Fruit fly (Drosophila melanogaster) whole organism: ENCODE results near the gene Pbp45.

Source experiments
- CG8478 ChIP-seq: fragments of >200 bp; optimal IDR thresholded peaks from 2 replicates; lab custom pipeline; 2018; ENCODE audit warnings: inconsistent platforms
- Dll ChIP-seq: fragments of >200 bp; optimal IDR thresholded peaks from 2 replicates; lab custom pipeline; 2017
- EcR ChIP-seq, 2 experiments: fragments of >200 bp; optimal IDR thresholded peaks; 2 replicates each; lab custom pipeline; 2017; ENCODE audit warnings: missing biosample characterization in 2 of 2, missing genetic modification characterization in 2 of 2, missing genetic modification reagents in 2 of 2
- pan ChIP-seq: fragments of >200 bp; optimal IDR thresholded peaks from 2 replicates; lab custom pipeline; 2017
- psq ChIP-seq: fragments of >200 bp; optimal IDR thresholded peaks from 2 replicates; lab custom pipeline; 2017
- usp ChIP-seq: fragments of >200 bp; optimal IDR thresholded peaks from 2 replicates; lab custom pipeline; 2017; ENCODE audit warnings: missing biosample characterization, missing genetic modification characterization, mixed read lengths

Pbp45 gene

DNA sequence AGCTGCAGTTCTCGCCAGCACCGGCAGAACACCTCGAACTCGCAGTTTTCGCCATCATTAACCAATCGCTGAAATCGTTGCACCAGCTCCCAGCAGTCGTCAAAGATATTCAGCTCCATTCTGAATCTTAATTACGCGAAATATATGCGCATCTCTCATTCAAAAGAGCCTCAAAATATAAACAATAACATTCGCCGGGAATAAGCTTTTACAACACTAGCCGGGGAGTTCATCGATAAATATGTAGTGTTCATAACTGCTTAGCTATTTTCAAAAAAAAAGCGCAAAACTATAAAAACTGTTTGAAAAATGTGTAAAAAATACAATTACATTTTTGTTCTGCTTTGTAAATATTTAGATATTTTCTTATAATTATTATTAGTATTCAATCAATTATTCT is at the start of gene Pbp45:
Gene Pbp45 (minus strand): TSS at position 222 of the 400 bp plus-strand sequence.
- TF ChIP-seq usp (GFP tag; lab: Kevin White, UChicago) (no peak), CG8478 (lab: Kevin White, UChicago) (no peak), Dll (lab: Kevin White, UChicago) (no peak), EcR (GFP tag; optimal IDR thresholded peaks at IDR 0.05; lab: Kevin White, UChicago) (no peak), psq (lab: Kevin White, UChicago) (no peak), pan (no peak)

- no peak for TF ChIP-seq Dll (lab: Kevin White, UChicago)
- no peak for TF ChIP-seq pan
- TF ChIP-seq CG8478 (lab: Kevin White, UChicago) = no peak
- no peak for TF ChIP-seq psq (lab: Kevin White, UChicago)
- no peak for TF ChIP-seq usp (GFP tag; lab: Kevin White, UChicago)
- no peak for TF ChIP-seq EcR (GFP tag; optimal IDR thresholded peaks at IDR 0.05; lab: Kevin White, UChicago)
These were observed 36.3 kb upstream of the Pbp45 start, which contains the start of gene CG31183 for dm6 chr3R:15875611-15876010. Gene CG31183, minus strand, starts transcription at chr3R:15875939.

DNA sequence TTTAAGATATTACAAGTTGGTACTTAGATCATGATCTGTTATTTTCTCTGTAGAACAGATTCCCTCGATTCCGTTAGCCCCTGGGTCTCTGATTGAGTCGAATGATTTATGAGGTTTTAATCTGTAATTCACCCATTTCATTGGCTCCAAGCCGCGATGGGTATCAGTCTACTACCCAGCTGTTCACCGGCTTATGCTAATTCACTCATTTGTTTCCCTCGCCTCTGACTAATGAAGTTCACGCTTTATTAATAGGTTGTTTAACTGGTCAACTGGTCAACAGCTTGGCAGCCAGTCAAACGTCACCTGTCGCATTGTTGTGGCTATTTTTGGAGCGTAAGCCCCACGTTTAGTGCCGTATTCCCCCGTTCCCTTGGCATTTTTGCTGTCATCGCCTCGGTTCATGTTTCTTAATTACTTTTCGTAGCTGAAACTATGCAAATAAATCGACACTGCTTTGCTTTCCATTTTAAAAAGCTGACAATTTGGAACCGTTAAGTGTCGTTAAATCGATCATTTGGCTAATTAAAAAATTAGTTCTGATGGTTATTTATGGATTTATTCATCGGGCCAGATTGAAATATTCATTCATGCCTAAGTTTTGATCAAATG is 33.6 kb upstream of the Pbp45 start:
- TF ChIP-seq CG8478 (lab: Kevin White, UChicago) = no peak
- TF ChIP-seq Dll (lab: Kevin White, UChicago) = no peak
- no peak for TF ChIP-seq psq (lab: Kevin White, UChicago)
- no peak for TF ChIP-seq pan
- no peak for TF ChIP-seq EcR (GFP tag; optimal IDR thresholded peaks at IDR 0.05; lab: Kevin White, UChicago)
- TF ChIP-seq usp (GFP tag; lab: Kevin White, UChicago) = no peak

- TF ChIP-seq usp (GFP tag; lab: Kevin White, UChicago) = no peak
- TF ChIP-seq CG8478 (lab: Kevin White, UChicago) = no peak
- no peak for TF ChIP-seq pan
- no peak for TF ChIP-seq EcR (GFP tag; optimal IDR thresholded peaks at IDR 0.05; lab: Kevin White, UChicago)
- TF ChIP-seq psq (lab: Kevin White, UChicago) = no peak
- no peak for TF ChIP-seq Dll (lab: Kevin White, UChicago)
These were observed 20.6 kb upstream of the Pbp45 start, which contains the start of gene CG9632 for dm6 chr3R:15859896-15860295. Gene CG9632, plus strand, starts transcription at chr3R:15860196.

DNA sequence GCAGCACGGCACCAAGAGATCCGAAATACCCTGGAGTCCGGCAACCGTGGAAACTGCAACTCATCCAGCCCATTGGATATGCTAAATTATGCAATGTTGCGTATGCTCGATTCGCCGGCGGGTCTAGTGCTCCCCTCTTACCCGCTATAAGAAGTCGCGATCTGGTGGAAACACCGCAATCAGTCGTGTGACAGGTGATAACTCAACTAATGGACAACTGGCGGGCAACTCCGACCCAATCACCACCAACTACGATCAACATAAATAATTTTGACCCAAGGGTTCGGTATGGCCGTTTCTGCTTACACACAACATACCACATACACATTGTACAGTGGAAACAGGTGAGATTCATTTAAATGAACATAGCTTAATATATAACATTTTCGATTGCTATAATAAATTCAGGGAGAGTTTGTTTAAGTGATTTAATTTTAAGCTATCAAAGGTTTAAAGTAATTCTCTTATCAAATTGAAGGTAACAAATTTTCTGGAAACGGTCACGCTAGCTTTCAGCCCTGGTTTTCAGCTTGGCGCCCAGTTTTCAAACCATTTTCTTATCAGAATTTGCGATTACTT is 18.0 kb upstream of the Pbp45 start, which contains the start of gene Hmt-1:
Gene Hmt-1 (minus strand): TSS at position 282 of the 579 bp plus-strand sequence.
- no peak for TF ChIP-seq psq (lab: Kevin White, UChicago)
- TF ChIP-seq CG8478 (lab: Kevin White, UChicago) = no peak
- no peak for TF ChIP-seq pan
- no peak for TF ChIP-seq EcR (GFP tag; optimal IDR thresholded peaks at IDR 0.05; lab: Kevin White, UChicago)

- TF ChIP-seq EcR (GFP tag; optimal IDR thresholded peaks at IDR 0.05; lab: Kevin White, UChicago) (no peak), usp (GFP tag; lab: Kevin White, UChicago) (no peak), CG8478 (lab: Kevin White, UChicago) (no peak), pan (no peak), psq (lab: Kevin White, UChicago) (no peak), Dll (lab: Kevin White, UChicago) (no peak)
These were observed 14.0 kb upstream of the Pbp45 start, which contains the start of gene cv-d for dm6 chr3R:15853347-15853746. Gene cv-d, minus strand, starts transcription at chr3R:15853581.

dm6 chr3R:15851912-15852311 is 12.6 kb upstream of the Pbp45 start:
- TF ChIP-seq EcR (GFP tag; optimal IDR thresholded peaks at IDR 0.05; lab: Kevin White, UChicago) (no peak), usp (GFP tag; lab: Kevin White, UChicago) (no peak), CG8478 (lab: Kevin White, UChicago) (no peak), pan (no peak), Dll (lab: Kevin White, UChicago) (no peak), psq (lab: Kevin White, UChicago) (no peak)

DNA sequence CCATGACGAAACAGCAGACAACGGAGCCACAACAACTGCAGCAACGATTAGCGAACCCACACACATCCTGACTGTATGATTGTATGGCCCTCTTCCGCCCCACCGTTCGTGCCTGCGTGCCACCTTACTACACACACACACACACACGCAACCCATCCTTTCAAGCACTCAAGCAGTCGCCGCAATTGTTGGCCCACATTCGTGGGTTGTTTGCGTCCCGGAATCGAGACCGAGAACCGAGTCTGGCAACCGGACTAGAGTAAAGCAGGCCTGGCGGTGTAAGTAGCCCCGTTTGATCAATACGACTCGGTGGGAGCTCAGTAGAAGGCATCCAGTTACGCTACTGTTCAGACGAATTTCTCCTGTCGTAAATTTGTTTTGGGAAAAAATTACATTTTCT is 6.9 kb upstream of the Pbp45 start, which contains the start of gene CG4546:
Gene CG4546 (plus strand): TSS at position 301 of the 400 bp plus-strand sequence.
- TF ChIP-seq psq (lab: Kevin White, UChicago) (no peak), Dll (lab: Kevin White, UChicago) (no peak), CG8478 (lab: Kevin White, UChicago) (no peak), EcR (GFP tag; optimal IDR thresholded peaks at IDR 0.05; lab: Kevin White, UChicago) (no peak), usp (GFP tag; lab: Kevin White, UChicago) (no peak), pan (no peak)

DNA sequence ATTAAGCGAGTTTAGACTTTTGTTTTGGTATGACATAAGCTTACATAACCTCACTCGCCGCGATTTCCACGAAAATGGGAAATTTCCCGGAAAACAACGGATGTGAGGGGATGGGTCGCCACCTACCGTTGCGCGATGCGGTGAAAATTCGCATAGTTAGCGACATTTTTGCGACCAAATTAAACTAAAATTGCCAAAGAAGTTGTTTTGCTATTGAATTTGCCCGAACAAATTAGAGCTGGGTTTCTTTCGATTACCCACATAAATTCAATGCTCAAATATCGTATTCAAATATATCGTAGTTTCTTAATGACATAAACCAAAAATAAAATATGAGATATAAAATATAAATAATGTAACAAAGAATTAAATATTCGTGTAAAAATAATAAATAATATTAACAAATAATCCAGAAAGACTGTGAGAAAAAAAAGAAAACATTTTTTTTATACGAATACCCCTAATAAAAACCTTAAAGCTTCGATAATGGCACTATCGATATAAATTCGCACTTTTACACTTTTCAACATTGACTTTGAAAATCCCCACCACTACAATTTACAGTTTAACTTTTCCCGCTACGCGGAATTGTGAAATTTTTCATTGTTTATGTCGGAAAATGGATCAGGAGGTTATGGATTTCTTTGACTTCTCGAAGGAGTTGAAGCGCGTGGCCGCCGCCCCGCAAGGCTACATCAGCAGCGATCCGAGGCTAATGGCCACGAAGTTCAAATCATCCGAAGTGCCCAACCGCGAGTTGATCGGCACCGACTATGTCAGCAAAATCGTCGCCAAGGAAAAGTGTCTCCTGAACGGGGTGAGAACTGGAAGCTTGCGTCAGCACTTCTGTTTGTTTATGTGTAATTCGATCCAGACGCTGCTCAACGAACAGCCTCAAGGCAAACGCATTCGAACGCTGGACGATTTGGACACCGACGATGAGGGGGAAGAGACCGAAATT is 2.2 kb downstream of the Pbp45 start, which contains the start of the genes ND-23 and spn-E:
Gene ND-23 (minus strand): TSS at position 254 of the 961 bp plus-strand sequence.
Gene spn-E (plus strand): TSS at position 556 of the 961 bp plus-strand sequence.
- TF ChIP-seq psq (lab: Kevin White, UChicago) (no peak), CG8478 (lab: Kevin White, UChicago) (no peak), usp (GFP tag; lab: Kevin White, UChicago) (no peak), pan (no peak), EcR (GFP tag; optimal IDR thresholded peaks at IDR 0.05; lab: Kevin White, UChicago) (no peak), Dll (lab: Kevin White, UChicago) (no peak)

- no peak for TF ChIP-seq Dll (lab: Kevin White, UChicago)
- TF ChIP-seq pan = no peak
- TF ChIP-seq CG8478 (lab: Kevin White, UChicago) = no peak
- no peak for TF ChIP-seq usp (GFP tag; lab: Kevin White, UChicago)
- no peak for TF ChIP-seq psq (lab: Kevin White, UChicago)
- no peak for TF ChIP-seq EcR (GFP tag; optimal IDR thresholded peaks at IDR 0.05; lab: Kevin White, UChicago)
These were observed 4.8 kb downstream of the Pbp45 start, which contains the start of the genes CG43317 and Arpc3A for dm6 chr3R:15834375-15835031. Gene CG43317, minus strand, starts transcription at chr3R:15834425. Gene Arpc3A, plus strand, starts transcription at chr3R:15834648.
